Fruit fly (Drosophila melanogaster) whole organism, adult: ENCODE data around the gene Ctr1B.

Experiments used
- CG11617 ChIP-seq: fragments of 200-800 bp; sonication (Bioruptor generic); optimal IDR thresholded peaks from 2 replicates; lab custom pipeline; 2017; ENCODE audit warnings: mild to moderate bottlenecking, missing biosample characterization, missing genetic modification reagents, missing genetic modification characterization
- CG12768 ChIP-seq: fragments of 200-800 bp; sonication (Bioruptor generic); optimal IDR thresholded peaks from 2 replicates; lab custom pipeline; 2017; ENCODE audit warnings: missing biosample characterization, missing genetic modification characterization, mild to moderate bottlenecking, moderate library complexity, missing genetic modification reagents
- CG14711 ChIP-seq: fragments of 200-800 bp; sonication (Bioruptor generic); optimal IDR thresholded peaks from 2 replicates; lab custom pipeline; 2018; ENCODE audit warnings: missing biosample characterization, mild to moderate bottlenecking, missing genetic modification characterization, moderate library complexity
- CG1620 ChIP-seq: fragments of 200-800 bp; sonication (Bioruptor generic); optimal IDR thresholded peaks from 2 replicates; lab custom pipeline; 2016; ENCODE audit warnings: missing biosample characterization, missing genetic modification characterization
- CG33017 ChIP-seq: fragments of 200-800 bp; sonication (Bioruptor generic); optimal IDR thresholded peaks from 2 replicates; lab custom pipeline; 2018; ENCODE audit warnings: missing biosample characterization, mild to moderate bottlenecking, missing genetic modification characterization, moderate library complexity
- CG5204 ChIP-seq: fragments of 200-800 bp; sonication (Bioruptor generic); optimal IDR thresholded peaks from 2 replicates; lab custom pipeline; 2016; ENCODE audit warnings: missing biosample characterization, missing genetic modification characterization
- CG7045 ChIP-seq: fragments of 200-800 bp; sonication (Bioruptor generic); optimal IDR thresholded peaks from 2 replicates; lab custom pipeline; 2017; ENCODE audit warnings: missing biosample characterization, mild to moderate bottlenecking, missing genetic modification characterization
- CG7101 ChIP-seq: fragments of 200-800 bp; sonication (Bioruptor generic); optimal IDR thresholded peaks from 2 replicates; lab custom pipeline; 2018; ENCODE audit warnings: missing biosample characterization, mild to moderate bottlenecking, missing genetic modification characterization, moderate library complexity
- Clk ChIP-seq: fragments of 200-800 bp; sonication (Bioruptor generic); optimal IDR thresholded peaks from 2 replicates; lab custom pipeline; 2017; ENCODE audit warnings: missing biosample characterization, missing genetic modification characterization
- Crg-1 ChIP-seq: fragments of 200-800 bp; sonication (Bioruptor generic); optimal IDR thresholded peaks from 2 replicates; lab custom pipeline; 2016; ENCODE audit warnings: missing biosample characterization, missing genetic modification characterization
- Hr96 ChIP-seq: fragments of 200-800 bp; sonication (Bioruptor generic); optimal IDR thresholded peaks from 2 replicates; lab custom pipeline; 2016; ENCODE audit warnings: missing biosample characterization, missing genetic modification characterization
- Mnt ChIP-seq: fragments of 200-800 bp; sonication (Bioruptor generic); optimal IDR thresholded peaks from 2 replicates; lab custom pipeline; 2016; ENCODE audit warnings: missing biosample characterization, mild to moderate bottlenecking, missing genetic modification characterization
- bab1 ChIP-seq: fragments of 200-800 bp; sonication (Bioruptor generic); optimal IDR thresholded peaks from 3 replicates; lab custom pipeline; 2019; ENCODE audit warnings: missing biosample characterization, mild to moderate bottlenecking, missing genetic modification characterization, moderate library complexity
- cic ChIP-seq: fragments of 200-800 bp; sonication (Bioruptor generic); optimal IDR thresholded peaks from 2 replicates; lab custom pipeline; 2017; ENCODE audit warnings: missing biosample characterization, mild to moderate bottlenecking, missing genetic modification characterization, moderate library complexity
- cnc ChIP-seq, 2 experiments: fragments of >200 bp; optimal IDR thresholded peaks; 2 replicates each; lab custom pipeline; 2017
- kay ChIP-seq: fragments of 200-800 bp; sonication (Bioruptor generic); peaks from one replicate; lab custom pipeline; 2016; ENCODE audit warnings: missing biosample characterization, missing genetic modification characterization, borderline replicate concordance
- ovo ChIP-seq: fragments of 200-800 bp; sonication (Bioruptor generic); optimal IDR thresholded peaks from 2 replicates; lab custom pipeline; 2016; ENCODE audit warnings: missing biosample characterization, missing genetic modification characterization
- pad ChIP-seq: fragments of 200-800 bp; sonication (Bioruptor generic); optimal IDR thresholded peaks from 3 replicates; lab custom pipeline; 2017; ENCODE audit warnings: missing biosample characterization, missing genetic modification characterization, mild to moderate bottlenecking, moderate library complexity, missing genetic modification reagents
- tj ChIP-seq: fragments of 200-800 bp; sonication (Bioruptor generic); optimal IDR thresholded peaks from 3 replicates; lab custom pipeline; 2017; ENCODE audit warnings: missing biosample characterization, mild to moderate bottlenecking, missing genetic modification characterization, moderate library complexity
- toe ChIP-seq: fragments of 200-800 bp; sonication (Bioruptor generic); optimal IDR thresholded peaks from 2 replicates; lab custom pipeline; 2016; ENCODE audit warnings: missing biosample characterization, missing genetic modification characterization

Gene Ctr1B

DNA sequence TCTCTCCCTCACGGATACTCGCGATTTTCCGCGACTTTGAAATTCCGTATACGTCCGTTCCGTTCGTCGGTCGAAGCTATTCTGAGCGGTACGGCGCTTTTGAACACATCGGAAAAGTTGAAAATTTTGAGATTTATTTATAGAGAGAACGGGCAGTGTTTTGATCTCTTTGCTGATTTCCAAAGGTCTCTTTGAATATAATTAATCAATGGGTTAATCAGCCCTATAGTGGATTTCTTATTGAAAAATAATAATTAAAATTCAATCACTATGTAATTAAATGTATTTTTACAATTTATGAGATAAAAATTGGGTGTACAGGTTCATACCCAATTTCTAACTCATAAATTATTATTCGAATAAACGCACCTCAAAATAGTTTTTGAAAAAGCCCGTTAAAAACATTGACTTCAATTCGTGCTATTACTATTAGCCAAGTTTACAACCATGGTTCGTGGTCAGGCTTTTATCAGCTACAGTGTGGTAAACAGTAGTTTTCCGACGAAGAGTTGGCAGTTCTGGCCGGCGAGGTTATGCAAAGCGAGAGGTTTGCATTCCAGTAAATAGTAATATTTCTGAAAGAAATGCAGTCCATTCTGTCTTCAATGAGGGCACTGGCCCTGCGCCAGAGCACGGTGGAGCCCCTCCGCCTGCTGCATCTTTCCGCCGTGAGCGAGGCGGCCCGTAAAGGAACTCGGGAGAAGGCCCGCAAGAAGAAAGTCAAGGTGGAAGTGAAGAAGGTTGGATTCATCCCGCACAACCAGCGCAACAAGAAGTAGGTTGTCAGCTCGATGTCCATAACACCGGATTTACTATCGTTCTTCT is 16.3 kb upstream of the Ctr1B start, which contains the start of the genes CG9626 and mRpL1:
TSS of gene CG9626 (minus strand) at position 51 of the 825 bp plus-strand sequence.
TSS of gene mRpL1 (plus strand) at position 513 of the 825 bp plus-strand sequence.
- peak; percentile 0 for TF ChIP-seq CG11617 (GFP tag; lab: Kevin White, UChicago)
- TF ChIP-seq CG5204 (GFP tag; lab: Kevin White, UChicago): no peak
- peak; percentile 34 for TF ChIP-seq bab1
- no peak for TF ChIP-seq Crg-1
- TF ChIP-seq pad (GFP tag; lab: Kevin White, UChicago): peak; percentile 19
- TF ChIP-seq toe (GFP tag; lab: Kevin White, UChicago): no peak
- TF ChIP-seq CG7101 (tag; lab: Kevin White, UChicago): peak; percentile 8
- TF ChIP-seq kay (GFP tag; lab: Kevin White, UChicago): peak; percentile 73
- peak; percentile 50 for TF ChIP-seq Mnt (GFP tag; lab: Kevin White, UChicago)
- no peak for TF ChIP-seq CG14711 (tag; lab: Kevin White, UChicago)
- no peak for TF ChIP-seq CG12768 (GFP tag; lab: Kevin White, UChicago)

dm6 chr3R:8303848-8304247 is 13.6 kb upstream of the Ctr1B start, which contains the start of gene nac:
nac (minus strand) TSS chr3R:8304023.
- TF ChIP-seq toe (GFP tag; lab: Kevin White, UChicago) (no peak), CG12768 (GFP tag; lab: Kevin White, UChicago) (peak; percentile 8), Mnt (GFP tag; lab: Kevin White, UChicago) (peak; percentile 6), Hr96 (no peak), pad (GFP tag; lab: Kevin White, UChicago) (peak; percentile 7), bab1 (peak; percentile 64)

- TF ChIP-seq ovo (peak; percentile 21), CG5204 (GFP tag; lab: Kevin White, UChicago) (no peak), Crg-1 (peak; percentile 74), cic (GFP tag; lab: Kevin White, UChicago) (peak; percentile 64), tj (GFP tag; lab: Kevin White, UChicago) (no peak), bab1 (peak; percentile 53), CG14711 (tag; lab: Kevin White, UChicago) (peak; percentile 1), cnc (optimal IDR thresholded peaks at IDR 0.05; lab: Kevin White, UChicago) (no peak), CG33017 (tag; lab: Kevin White, UChicago) (peak; percentile 29), Hr96 (no peak), CG7045 (GFP tag; lab: Kevin White, UChicago) (no peak), pad (GFP tag; lab: Kevin White, UChicago) (no peak), kay (GFP tag; lab: Kevin White, UChicago) (no peak), Clk (GFP tag; lab: Kevin White, UChicago) (peak; percentile 41), toe (GFP tag; lab: Kevin White, UChicago) (peak; percentile 64), CG11617 (GFP tag; lab: Kevin White, UChicago) (peak; percentile 11), CG7101 (tag; lab: Kevin White, UChicago) (peak; percentile 64), CG12768 (GFP tag; lab: Kevin White, UChicago) (peak; percentile 34), CG1620 (GFP tag; lab: Kevin White, UChicago) (peak; percentile 76), Mnt (GFP tag; lab: Kevin White, UChicago) (peak; percentile 66)
These were observed 12.3 kb upstream of the Ctr1B start, which contains the start of gene Sgt1 for dm6 chr3R:8305110-8305509. Sgt1 (minus strand) TSS chr3R:8305274.

DNA sequence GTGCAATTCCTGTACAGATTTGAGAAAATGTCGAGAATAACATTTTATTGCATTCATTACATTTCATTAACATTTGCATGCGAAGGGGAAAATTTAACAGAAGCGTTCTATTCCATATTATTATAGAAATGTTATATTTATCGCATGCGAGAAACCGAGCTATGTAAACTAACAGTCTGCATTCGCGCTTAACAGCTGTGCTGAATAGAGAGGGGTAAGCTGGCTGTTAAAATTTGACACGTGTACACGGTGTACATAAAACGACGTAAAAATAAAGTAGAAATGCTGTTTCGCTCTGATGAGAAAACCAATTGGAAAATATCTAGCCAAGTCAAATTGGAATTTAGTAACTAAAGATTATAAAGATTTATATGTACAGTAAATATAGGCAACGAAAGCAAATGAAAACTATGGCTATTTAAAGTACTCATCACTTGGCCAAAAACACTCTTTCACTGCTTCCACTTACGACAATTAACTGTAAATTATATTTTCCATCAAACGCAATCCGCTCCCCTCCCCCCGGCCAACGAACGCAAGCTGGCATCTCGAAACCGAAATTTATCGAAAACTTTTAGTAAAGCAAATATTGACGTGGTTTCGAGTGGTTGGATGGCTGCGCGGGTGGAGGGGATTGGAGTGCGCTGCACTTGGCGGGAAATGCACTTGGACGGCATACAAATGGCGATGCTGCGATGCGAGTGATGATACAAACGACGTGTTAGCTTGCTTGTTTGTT is 11.1 kb upstream of the Ctr1B start:
- TF ChIP-seq pad (GFP tag; lab: Kevin White, UChicago) (peak; percentile 99), CG12768 (GFP tag; lab: Kevin White, UChicago) (peak; percentile 2), Clk (GFP tag; lab: Kevin White, UChicago) (no peak)

DNA sequence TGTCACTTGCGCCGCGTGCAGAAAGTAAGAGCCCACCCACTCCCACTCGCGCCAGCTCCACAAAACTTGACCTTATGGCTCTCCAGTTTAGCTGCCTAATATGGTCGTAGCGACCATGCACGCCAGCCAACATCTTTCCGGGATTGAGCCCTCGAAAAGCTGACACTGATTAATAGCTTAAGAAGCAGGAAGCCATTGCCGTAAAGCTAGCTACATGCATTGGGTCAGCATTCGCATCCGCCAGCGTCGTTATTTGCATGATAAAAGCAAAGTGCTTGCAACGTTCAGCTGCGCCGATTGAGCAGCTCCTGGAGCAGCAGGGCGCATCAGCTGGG is 10.5 kb upstream of the Ctr1B start:
- TF ChIP-seq Clk (GFP tag; lab: Kevin White, UChicago): no peak
- TF ChIP-seq tj (GFP tag; lab: Kevin White, UChicago): no peak
- TF ChIP-seq toe (GFP tag; lab: Kevin White, UChicago): no peak
- no peak for TF ChIP-seq CG7101 (tag; lab: Kevin White, UChicago)
- no peak for TF ChIP-seq CG5204 (GFP tag; lab: Kevin White, UChicago)
- no peak for TF ChIP-seq CG7045 (GFP tag; lab: Kevin White, UChicago)
- no peak for TF ChIP-seq CG14711 (tag; lab: Kevin White, UChicago)
- TF ChIP-seq CG1620 (GFP tag; lab: Kevin White, UChicago): no peak
- no peak for TF ChIP-seq bab1
- TF ChIP-seq pad (GFP tag; lab: Kevin White, UChicago): no peak
- no peak for TF ChIP-seq Mnt (GFP tag; lab: Kevin White, UChicago)

DNA sequence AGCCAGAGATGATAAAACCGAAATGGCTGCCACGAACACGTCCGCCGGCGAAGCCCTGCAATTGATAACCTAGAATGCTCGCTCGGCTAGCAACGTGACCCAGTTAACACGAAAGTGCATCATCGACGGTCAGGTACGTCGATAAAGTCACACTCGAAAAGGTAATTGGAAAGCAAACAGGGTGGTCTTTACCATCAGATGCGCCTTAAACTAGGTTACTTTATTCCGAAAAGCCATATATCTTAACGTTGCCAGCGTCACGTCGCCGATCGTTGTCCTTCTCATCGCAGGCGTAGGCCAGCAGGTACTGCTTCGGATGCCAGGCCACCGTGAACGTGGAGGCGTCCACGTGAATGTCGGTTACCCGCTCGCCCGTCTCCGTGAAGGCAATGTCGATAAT is 10.1 kb upstream of the Ctr1B start:
- no peak for TF ChIP-seq pad (GFP tag; lab: Kevin White, UChicago)
- TF ChIP-seq kay (GFP tag; lab: Kevin White, UChicago): no peak
- no peak for TF ChIP-seq tj (GFP tag; lab: Kevin White, UChicago)
- TF ChIP-seq Clk (GFP tag; lab: Kevin White, UChicago): no peak
- TF ChIP-seq CG14711 (tag; lab: Kevin White, UChicago): no peak
- TF ChIP-seq CG7045 (GFP tag; lab: Kevin White, UChicago): no peak
- TF ChIP-seq cic (GFP tag; lab: Kevin White, UChicago): no peak
- TF ChIP-seq toe (GFP tag; lab: Kevin White, UChicago): no peak
- no peak for TF ChIP-seq cnc (optimal IDR thresholded peaks at IDR 0.05; lab: Kevin White, UChicago)
- TF ChIP-seq Mnt (GFP tag; lab: Kevin White, UChicago): no peak
- no peak for TF ChIP-seq Crg-1
- no peak for TF ChIP-seq CG11617 (GFP tag; lab: Kevin White, UChicago)
- TF ChIP-seq CG33017 (tag; lab: Kevin White, UChicago): no peak
- TF ChIP-seq CG7101 (tag; lab: Kevin White, UChicago): no peak
- no peak for TF ChIP-seq bab1
- no peak for TF ChIP-seq CG5204 (GFP tag; lab: Kevin White, UChicago)
- no peak for TF ChIP-seq CG1620 (GFP tag; lab: Kevin White, UChicago)
- TF ChIP-seq Hr96: no peak
